Worm (Caenorhabditis elegans): Measurements from ENCODE around the gene C44H4.6.

C44H4.6 gene

DNA sequence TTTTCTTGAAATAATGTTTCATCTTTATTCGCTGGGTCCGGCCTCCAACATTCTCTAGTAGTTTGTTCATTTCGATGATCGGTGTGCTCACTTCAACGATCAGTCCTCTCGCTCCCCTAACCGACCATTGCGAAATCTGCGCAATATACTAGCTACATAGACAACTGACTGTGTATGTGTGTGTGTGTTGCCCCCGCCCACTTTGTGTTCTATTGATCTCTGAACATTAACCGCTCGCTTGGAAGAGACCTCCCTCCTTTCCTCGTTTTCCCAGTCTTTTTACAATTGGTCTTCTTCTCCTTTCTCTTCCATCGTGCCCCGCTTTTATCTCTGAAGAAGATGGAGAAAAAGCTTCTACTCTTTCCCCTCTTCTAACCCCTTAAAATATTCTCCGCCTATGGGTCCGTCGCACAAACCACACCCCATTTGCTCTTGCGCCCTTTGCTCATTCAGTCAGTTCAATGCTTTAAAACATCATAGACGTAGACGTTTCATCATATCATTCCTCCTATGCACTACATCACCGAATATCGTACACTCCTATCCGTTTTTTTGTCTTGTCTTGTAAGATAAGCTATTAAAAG is 41.7 kb downstream of the C44H4.6 start (continued):
- TF ChIP-seq zip-5 (tag; optimal IDR thresholded peaks at IDR 0.05) (no peak), sdc-2 (tag; optimal IDR thresholded peaks at IDR 0.05) (no peak), odd-2 (tag; optimal IDR thresholded peaks at IDR 0.05) (no peak), F13H6.1 (tag; optimal IDR thresholded peaks at IDR 0.05) (peak; percentile 31), gmeb-2 (tag; optimal IDR thresholded peaks at IDR 0.05) (no peak), hlh-8 (tag; optimal IDR thresholded peaks at IDR 0.05) (no peak), madf-2 (tag; optimal IDR thresholded peaks at IDR 0.05) (no peak), sox-4 (tag; optimal IDR thresholded peaks at IDR 0.05) (no peak), pros-1 (tag; optimal IDR thresholded peaks at IDR 0.05) (no peak), Y22D7AL.16 (tag; optimal IDR thresholded peaks at IDR 0.05) (no peak), ceh-34 (tag; optimal IDR thresholded peaks at IDR 0.05) (peak; percentile 8), dmd-4 (tag; optimal IDR thresholded peaks at IDR 0.05; ENCODE audit: borderline replicate concordance) (no peak), dve-1 (tag; optimal IDR thresholded peaks at IDR 0.05) (no peak), eyg-1 (tag; optimal IDR thresholded peaks at IDR 0.05) (no peak), unc-3 (GFP tag; conservative IDR thresholded peaks at IDR 0.05) (no peak), unc-3 (tag; optimal IDR thresholded peaks at IDR 0.05) (no peak), hlh-6 (tag; optimal IDR thresholded peaks at IDR 0.05) (peak; percentile 52), pag-3 (tag; optimal IDR thresholded peaks at IDR 0.05; ENCODE audit: borderline replicate concordance) (no peak), ceh-2 (tag; optimal IDR thresholded peaks at IDR 0.05) (no peak), ceh-19 (GFP tag; optimal IDR thresholded peaks at IDR 0.05) (no peak), K09A11.1 (tag; optimal IDR thresholded peaks at IDR 0.05; ENCODE audit: insufficient read depth) (no peak), ceh-18 (tag; optimal IDR thresholded peaks at IDR 0.05) (peak; percentile 82), sox-2 (GFP tag; IDR thresholded peaks at IDR 0.05) (no peak), ahr-1 (tag; optimal IDR thresholded peaks at IDR 0.05) (no peak), hlh-13 (GFP tag; optimal IDR thresholded peaks at IDR 0.05) (no peak), che-1 (tag; optimal IDR thresholded peaks at IDR 0.05) (no peak), ets-4 (tag; optimal IDR thresholded peaks at IDR 0.05) (no peak), elt-4 (tag; optimal IDR thresholded peaks at IDR 0.05) (no peak), ceh-48 (tag; optimal IDR thresholded peaks at IDR 0.05) (peak; percentile 32), ceh-22 (tag; optimal IDR thresholded peaks at IDR 0.05) (no peak), fkh-10 (GFP tag; optimal IDR thresholded peaks at IDR 0.05) (no peak), pqm-1 (tag; optimal IDR thresholded peaks at IDR 0.05) (no peak), hlh-30 (tag; optimal IDR thresholded peaks at IDR 0.05; ENCODE audit: insufficient read depth) (no peak), ceh-6 (GFP tag; optimal IDR thresholded peaks at IDR 0.05) (no peak)

DNA sequence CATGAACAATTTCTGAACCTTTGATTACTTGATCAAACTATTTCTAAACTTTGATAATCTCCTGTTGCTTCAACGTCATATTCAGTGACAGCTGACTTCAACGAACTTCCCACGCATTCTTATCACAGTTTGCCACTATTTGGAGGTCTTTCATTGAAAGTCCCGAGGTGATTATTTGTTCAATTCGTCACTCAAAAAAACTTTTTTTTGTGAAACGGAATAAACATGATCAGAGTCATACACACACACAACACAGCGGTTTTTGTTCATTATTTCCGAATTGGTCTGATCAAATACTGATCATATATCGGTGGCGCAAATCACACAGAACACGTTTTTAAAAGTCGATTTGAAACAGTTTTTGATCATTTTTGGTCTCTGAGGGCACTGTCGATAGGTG is 42.7 kb downstream of the C44H4.6 start:
- TF ChIP-seq ceh-19 (GFP tag; optimal IDR thresholded peaks at IDR 0.05) (no peak), pha-4 (tag; optimal IDR thresholded peaks at IDR 0.05) (no peak), nhr-232 (tag; optimal IDR thresholded peaks at IDR 0.05) (no peak), unc-3 (GFP tag; conservative IDR thresholded peaks at IDR 0.05) (no peak), unc-3 (tag; optimal IDR thresholded peaks at IDR 0.05) (no peak), pha-2 (tag; optimal IDR thresholded peaks at IDR 0.05) (no peak), nfya-1 (tag; optimal IDR thresholded peaks at IDR 0.05) (no peak)

DNA sequence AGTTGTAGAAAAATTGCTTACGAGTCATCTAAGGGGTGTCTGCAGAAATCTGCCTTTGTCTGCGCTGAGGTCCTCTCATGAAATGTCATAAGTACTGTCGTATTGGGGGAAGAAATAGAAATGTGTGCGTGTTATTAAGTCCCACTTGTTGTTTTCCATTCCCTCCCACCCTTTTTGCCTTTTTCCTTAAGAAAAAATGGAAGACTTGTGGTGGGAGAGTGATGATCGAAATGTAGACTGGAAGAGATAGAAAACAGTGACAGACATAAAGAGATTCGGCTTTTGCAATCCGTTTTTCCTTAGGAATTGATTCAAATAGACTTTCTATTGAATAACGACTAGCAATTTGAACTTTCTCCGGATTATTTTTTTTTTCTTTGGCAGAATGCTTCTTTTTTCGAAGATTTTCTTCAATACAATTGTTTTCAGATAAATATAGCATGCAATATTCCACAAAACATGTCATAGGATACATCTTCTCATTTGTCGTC is 49.4 kb downstream of the C44H4.6 start, which contains the start of gene ram-5:
TSS of gene ram-5 (plus strand) at position 441 of the 491 bp plus-strand sequence.
- TF ChIP-seq unc-3 (GFP tag; conservative IDR thresholded peaks at IDR 0.05) (no peak), unc-3 (tag; optimal IDR thresholded peaks at IDR 0.05) (no peak), pat-9 (tag; optimal IDR thresholded peaks at IDR 0.05) (no peak), ceh-19 (GFP tag; optimal IDR thresholded peaks at IDR 0.05) (no peak), pros-1 (tag; optimal IDR thresholded peaks at IDR 0.05) (no peak), ceh-14 (tag; optimal IDR thresholded peaks at IDR 0.05) (no peak)
